Fruit fly (Drosophila melanogaster) Kc167 (cell line): ENCODE measurements around the gene Lsp1beta.

Experiments
- Myc ChIP-seq: fragments of >200 bp; optimal IDR thresholded peaks from 2 replicates; lab custom pipeline; 2017; ENCODE audit warnings: missing external identifiers
- Sin3A ChIP-seq: fragments of >200 bp; optimal IDR thresholded peaks from 2 replicates; lab custom pipeline; 2018; ENCODE audit warnings: missing external identifiers
- h ChIP-seq: fragments of >200 bp; optimal IDR thresholded peaks from 3 replicates; lab custom pipeline; 2018; ENCODE audit warnings: missing external identifiers
- insv ChIP-seq: fragments of >200 bp; optimal IDR thresholded peaks from 3 replicates; lab custom pipeline; 2018; ENCODE audit warnings: missing external identifiers
- psq ChIP-seq: fragments of >200 bp; optimal IDR thresholded peaks from 2 replicates; lab custom pipeline; 2017; ENCODE audit warnings: missing external identifiers
- ttk ChIP-seq: sonication (Bioruptor generic); optimal IDR thresholded peaks from 2 replicates; lab custom pipeline; 2017; ENCODE audit warnings: missing external identifiers

Gene Lsp1beta

DNA sequence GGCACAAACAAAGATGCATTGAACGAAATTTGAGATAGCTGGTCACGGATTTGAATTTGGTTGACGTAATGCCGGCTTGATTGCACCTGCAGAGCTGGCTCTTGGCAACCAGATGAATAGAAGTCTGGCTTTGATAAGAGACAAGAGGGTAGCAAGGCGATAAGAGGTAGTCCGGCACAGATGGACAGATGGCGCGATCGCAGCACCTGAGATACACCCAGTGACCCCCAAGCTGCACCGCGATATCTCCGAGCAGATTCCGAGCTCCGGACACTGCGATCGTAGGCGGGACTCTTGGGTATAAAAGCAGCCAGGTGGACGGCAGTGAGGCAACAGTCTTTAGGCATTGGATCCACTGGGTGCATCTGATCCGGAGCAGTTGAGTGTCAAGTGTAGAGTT, at the start of gene Lsp1beta:
Gene Lsp1beta, plus strand, starts transcription at position 185 of the 400 bp plus-strand sequence.
- no peak for TF ChIP-seq ttk (lab: Kevin White, UChicago)
- TF ChIP-seq Sin3A (lab: Kevin White, UChicago) = no peak
- no peak for TF ChIP-seq h (lab: Kevin White, UChicago)
- no peak for TF ChIP-seq psq (lab: Kevin White, UChicago)
- no peak for TF ChIP-seq insv (lab: Kevin White, UChicago)
- no peak for TF ChIP-seq Myc (lab: Kevin White, UChicago)

DNA sequence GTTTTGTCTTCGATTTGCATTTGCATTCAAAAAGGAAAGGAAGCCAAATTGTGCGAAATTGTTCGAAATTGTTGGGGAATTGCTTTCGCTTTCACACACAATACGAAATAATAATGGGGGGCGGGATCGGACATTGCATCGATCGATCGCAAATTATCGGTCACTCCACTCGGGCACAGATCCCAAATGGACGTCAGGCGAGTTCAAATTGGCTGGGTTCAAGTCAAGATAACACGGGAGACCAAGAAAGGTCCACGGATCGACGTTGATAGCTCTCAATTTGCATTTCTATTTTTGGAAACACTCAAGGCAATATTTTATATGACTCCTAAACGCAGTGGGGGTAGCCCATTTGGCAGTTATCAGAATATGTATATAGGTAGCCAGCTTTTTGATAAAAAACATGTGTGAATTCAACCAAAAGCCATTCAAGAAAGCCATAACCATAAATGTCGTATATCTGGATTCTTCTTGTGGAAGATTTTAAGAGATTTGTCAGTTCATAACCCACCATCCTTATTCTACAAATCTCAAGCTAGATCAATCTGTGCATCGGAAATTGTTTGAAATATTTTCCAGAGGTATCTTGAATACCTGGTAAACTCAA, 49.1 kb upstream of the Lsp1beta start:
- no peak for TF ChIP-seq Sin3A (lab: Kevin White, UChicago)
- no peak for TF ChIP-seq h (lab: Kevin White, UChicago)

DNA sequence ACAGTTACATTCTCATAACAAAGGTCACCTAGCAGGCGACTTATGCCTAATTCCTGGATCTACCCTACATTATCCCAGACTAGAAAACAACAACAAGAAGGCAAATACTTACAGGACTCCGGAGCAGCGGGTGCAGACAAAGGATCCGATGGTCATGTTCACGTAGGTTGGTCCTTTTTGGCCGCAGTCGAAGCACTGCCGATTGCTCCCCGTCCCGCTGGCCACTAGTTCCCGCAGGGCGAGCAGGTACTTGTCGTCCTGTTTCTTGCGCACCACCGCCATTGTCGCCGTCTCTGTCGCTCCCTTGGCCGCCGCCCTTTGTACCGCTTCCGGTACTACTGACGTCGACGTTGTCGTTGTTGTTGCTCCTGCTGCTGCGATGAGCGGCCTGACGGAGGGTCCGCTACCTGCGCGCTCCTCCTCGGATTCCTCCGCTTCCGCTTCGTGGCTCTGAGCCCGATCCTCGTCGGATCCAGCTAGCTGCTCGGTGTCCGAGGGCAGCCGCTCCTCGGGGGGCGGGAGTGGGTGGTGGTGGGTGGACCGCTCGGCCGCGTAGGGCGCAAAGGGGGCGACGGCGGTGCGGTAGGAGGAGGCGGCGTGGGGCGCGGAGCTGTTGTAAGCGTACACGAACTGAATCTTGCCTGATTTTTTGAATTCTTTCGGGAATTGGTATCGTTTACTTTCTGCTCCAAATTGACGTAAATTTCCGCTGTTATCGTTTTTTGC, 48.4 kb upstream of the Lsp1beta start:
- no peak for TF ChIP-seq insv (lab: Kevin White, UChicago)
- peak; percentile 97 for TF ChIP-seq ttk (lab: Kevin White, UChicago)

DNA sequence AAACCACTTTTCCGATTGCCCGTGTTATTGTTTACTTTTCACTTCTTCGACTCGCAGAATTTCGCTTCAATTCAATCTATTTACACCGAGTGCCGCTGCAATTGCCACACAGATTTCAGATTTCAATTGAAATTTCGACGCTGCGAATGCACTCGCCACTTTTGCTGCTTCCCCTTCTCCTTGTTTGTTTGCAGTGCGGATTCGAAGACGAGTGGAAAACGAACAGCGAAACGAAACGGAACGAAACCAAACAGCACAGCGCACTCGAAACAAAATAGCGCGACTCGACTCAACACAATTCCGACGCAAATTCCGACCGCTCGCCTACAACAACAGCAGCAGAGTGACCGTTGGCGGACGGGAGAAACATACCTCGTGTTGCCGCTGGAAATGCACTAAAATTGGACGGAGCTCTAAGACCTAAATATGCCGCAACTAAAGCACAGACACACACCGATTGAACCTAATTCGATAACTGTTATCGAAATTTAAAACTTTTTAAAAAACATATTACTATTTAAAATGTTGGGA, 47.5 kb upstream of the Lsp1beta start, which contains the start of gene drongo:
Gene drongo, minus strand, starts transcription at position 345 of the 531 bp plus-strand sequence.
- TF ChIP-seq psq (lab: Kevin White, UChicago) (no peak), ttk (lab: Kevin White, UChicago) (no peak), Sin3A (lab: Kevin White, UChicago) (no peak), h (lab: Kevin White, UChicago) (no peak), Myc (lab: Kevin White, UChicago) (no peak), insv (lab: Kevin White, UChicago) (no peak)

DNA sequence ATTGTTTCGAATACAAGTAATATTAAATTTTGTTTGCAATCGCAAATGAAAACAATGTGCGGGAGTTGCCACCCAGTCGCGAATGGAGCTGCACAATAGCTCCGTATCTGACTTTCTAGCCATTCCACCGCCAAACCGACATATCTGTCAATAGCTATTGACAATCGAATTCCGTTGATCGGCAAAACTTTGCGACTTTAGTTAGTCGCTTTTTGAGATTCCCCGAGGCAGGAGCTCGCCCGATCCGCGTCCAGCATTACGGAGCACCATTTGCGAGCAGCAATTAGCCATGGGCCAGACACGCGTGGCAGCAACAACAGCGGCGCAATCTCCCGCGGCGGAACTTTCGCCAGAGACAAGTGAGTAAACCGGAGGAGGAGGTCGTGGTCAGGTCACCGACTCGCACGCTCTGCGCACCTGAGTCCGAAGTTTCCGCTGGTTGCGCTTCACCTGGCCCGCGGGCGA, 45.6 kb upstream of the Lsp1beta start, which contains the start of the genes CG4291 and kraken:
Gene CG4291, minus strand, starts transcription at position 84 of the 465 bp plus-strand sequence.
Gene kraken, plus strand, starts transcription at position 122 of the 465 bp plus-strand sequence.
- TF ChIP-seq Sin3A (lab: Kevin White, UChicago) = no peak
- TF ChIP-seq h (lab: Kevin White, UChicago) = peak; percentile 56
- peak; percentile 3 for TF ChIP-seq insv (lab: Kevin White, UChicago)

DNA sequence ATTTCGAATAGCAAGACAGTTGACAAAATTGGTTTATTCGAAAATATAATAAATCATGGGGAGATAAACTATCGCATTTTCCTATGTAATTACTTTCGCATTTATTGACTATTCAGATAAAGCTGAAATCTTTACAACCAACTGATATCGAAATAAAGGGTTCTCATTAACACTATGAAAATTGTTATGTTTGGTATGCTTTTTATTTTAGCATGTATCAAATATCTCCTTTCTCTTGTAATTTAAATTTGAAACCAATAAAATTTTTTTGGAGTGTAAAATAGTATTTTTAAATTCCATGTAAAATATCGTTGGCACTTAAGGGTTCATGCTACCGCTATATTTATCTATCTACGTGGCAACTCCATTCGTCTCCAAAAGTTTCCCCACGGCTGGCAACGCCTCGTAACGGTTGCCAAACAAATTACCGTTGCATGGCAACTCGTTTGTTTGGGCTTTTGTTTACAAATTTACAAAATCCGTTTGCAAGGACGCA, 43.2 kb upstream of the Lsp1beta start, which contains the start of gene CG13949:
Gene CG13949, plus strand, starts transcription at position 286 of the 496 bp plus-strand sequence.
- TF ChIP-seq psq (lab: Kevin White, UChicago) = no peak
- no peak for TF ChIP-seq ttk (lab: Kevin White, UChicago)
- no peak for TF ChIP-seq insv (lab: Kevin White, UChicago)

DNA sequence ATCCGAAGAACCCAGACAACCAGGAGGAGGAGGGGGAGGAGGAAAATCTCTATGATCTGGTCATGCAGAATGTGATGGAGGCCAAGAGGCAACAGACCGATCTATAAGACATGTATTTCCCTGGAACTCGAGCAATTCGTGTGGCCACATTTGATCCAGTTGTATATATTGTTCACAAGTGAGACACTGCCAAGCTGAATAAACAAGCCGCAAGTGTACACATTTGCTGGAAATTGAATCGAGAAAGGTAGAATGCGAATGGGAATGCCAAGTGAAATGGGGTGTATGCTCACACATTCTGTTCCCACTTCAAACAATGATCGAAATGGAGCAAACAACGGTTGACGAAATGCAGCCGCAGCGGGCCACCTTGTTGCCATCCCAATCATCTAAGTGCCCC, 42.3 kb upstream of the Lsp1beta start:
- TF ChIP-seq psq (lab: Kevin White, UChicago) (no peak), h (lab: Kevin White, UChicago) (no peak), Sin3A (lab: Kevin White, UChicago) (no peak), Myc (lab: Kevin White, UChicago) (no peak), ttk (lab: Kevin White, UChicago) (no peak), insv (lab: Kevin White, UChicago) (no peak)

DNA sequence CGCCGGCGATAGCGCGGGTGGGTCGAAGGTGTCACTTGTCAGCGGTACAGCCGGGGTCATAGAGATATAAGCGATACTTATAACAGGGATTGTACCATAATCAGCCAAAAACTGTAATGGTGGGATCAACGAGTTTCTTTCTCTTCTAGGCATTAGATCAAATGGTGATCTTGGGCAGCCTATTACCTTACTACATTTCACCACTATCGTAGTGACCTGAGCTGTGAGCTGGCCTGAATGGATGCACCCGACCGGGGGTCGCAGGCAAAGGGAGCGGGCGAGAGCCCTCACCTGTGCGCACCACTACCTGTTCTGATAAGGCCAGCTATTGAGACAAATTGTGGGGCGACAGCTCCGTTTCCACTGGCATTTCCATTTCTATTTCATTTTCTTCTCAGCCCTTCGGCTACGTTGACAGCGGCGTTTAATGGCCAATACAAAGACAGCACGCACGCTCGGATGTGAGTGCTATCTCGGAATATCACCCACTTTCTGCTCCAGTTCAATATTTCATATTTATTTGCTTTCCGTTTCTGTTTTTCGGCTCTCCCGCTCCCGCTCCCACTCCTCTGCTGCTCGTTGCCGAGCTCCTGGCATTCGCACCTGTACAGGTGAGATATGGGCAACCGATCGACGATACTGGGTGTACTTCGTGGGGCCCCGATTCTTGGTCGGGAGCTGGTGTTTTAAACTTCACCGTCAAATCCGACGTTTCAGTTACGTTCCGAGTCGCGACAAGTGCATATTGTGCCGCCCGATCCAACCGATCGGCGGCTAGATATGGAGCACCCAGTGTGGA, 41.4 kb upstream of the Lsp1beta start:
- TF ChIP-seq h (lab: Kevin White, UChicago) (no peak), psq (lab: Kevin White, UChicago) (no peak), ttk (lab: Kevin White, UChicago) (no peak), insv (lab: Kevin White, UChicago) (no peak)

DNA sequence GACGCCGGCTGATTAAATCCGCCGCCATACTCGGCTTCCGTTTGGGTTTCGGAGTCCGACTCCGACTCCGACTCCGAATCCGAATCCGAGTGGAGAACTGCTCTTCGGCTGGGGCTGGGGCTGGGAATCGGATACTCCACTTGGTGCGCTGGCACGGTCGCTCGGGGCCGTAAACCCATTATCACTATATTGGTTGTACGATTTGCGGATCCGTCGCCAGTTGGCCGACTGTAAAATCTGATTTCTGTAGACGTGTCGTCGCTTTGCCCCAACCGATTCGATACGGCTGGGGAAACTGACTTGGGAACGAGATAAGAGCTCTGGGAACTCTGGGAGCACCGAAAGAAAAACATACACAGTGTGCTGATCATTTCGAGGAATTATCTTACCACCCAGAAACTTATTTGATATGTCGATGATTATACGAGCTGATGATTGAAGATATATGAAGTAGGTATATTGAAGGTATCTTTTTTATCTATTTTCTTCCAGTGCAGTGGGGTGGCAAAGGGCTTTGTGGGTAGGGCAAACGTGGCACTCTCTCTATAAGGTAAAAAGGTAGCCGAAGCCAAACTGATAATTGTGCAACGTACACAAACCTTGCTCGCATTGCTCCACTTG, 40.3 kb upstream of the Lsp1beta start:
- TF ChIP-seq ttk (lab: Kevin White, UChicago) (no peak), insv (lab: Kevin White, UChicago) (no peak), h (lab: Kevin White, UChicago) (no peak), Myc (lab: Kevin White, UChicago) (no peak), Sin3A (lab: Kevin White, UChicago) (no peak), psq (lab: Kevin White, UChicago) (no peak)

DNA sequence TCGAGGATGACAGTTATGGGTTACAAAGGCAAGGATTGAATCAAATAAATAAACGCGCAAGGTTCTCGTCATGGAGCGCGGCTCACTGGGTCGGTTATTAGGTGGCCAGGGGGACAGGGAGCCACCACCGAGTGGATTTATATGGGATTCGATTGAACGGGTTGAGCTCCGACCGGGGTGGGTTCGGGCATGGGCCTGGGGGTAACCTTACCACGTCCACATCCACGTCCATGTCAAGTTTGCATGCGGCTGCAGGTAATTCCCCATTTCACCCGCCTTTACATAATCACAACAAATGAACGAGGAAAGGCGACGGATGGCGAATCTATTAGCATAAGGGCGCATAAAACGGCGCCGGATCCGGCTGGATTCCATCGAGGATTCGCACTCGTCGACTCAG, 38.4 kb upstream of the Lsp1beta start, which contains the start of gene CG13950:
Gene CG13950, plus strand, starts transcription at position 301 of the 400 bp plus-strand sequence.
- no peak for TF ChIP-seq Sin3A (lab: Kevin White, UChicago)
- no peak for TF ChIP-seq h (lab: Kevin White, UChicago)
- no peak for TF ChIP-seq ttk (lab: Kevin White, UChicago)
- TF ChIP-seq Myc (lab: Kevin White, UChicago) = no peak
- no peak for TF ChIP-seq psq (lab: Kevin White, UChicago)

DNA sequence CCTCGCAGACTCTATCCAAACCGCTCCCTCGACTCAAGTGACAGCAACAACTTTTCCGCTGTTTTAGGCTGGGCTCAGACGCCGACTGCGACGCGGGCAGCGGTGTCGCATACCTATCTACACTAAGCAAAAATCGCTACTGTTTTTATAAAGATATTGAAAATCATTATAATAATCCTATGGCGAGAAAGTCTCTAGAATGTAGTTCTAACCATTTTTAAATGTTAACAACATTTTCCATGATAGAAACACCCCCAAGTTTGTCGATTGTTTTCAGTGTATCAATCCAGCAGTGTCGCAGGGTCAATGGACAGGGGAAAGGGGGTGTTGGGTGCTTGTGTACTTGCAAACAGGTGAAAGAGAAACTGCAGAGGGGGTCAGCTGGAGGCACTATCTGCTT, 32.4 kb upstream of the Lsp1beta start:
- TF ChIP-seq psq (lab: Kevin White, UChicago) (no peak), h (lab: Kevin White, UChicago) (no peak), insv (lab: Kevin White, UChicago) (no peak), Sin3A (lab: Kevin White, UChicago) (no peak), Myc (lab: Kevin White, UChicago) (no peak), ttk (lab: Kevin White, UChicago) (no peak)
